Worm (Caenorhabditis elegans) whole organism, L3 larva: Measurements from ENCODE around the gene syx-2.

ENCODE experiments used
- R02D3.7 ChIP-seq: fragments of 150-350 bp; optimal IDR thresholded peaks from 2 replicates; lab custom pipeline; 2014; ENCODE audit warnings: missing biosample characterization, missing genetic modification characterization
- ZK546.5 ChIP-seq: sonication (generic microtip); optimal IDR thresholded peaks from 2 replicates; lab custom pipeline; 2017; ENCODE audit warnings: missing biosample characterization, missing genetic modification characterization
- ceh-28 ChIP-seq: fragments of 150-350 bp; optimal IDR thresholded peaks from 2 replicates; lab custom pipeline; 2014; ENCODE audit warnings: missing biosample characterization, missing genetic modification reagents, missing genetic modification characterization
- ceh-82 ChIP-seq: fragments of 150-350 bp; optimal IDR thresholded peaks from 2 replicates; lab custom pipeline; 2014; ENCODE audit warnings: missing biosample characterization, missing genetic modification characterization
- daf-12 ChIP-seq: fragments of 150-350 bp; optimal IDR thresholded peaks from 2 replicates; lab custom pipeline; 2014; ENCODE audit warnings: missing biosample characterization, missing genetic modification reagents, missing genetic modification characterization
- egl-27 ChIP-seq: sonication (generic microtip); optimal IDR thresholded peaks from 4 replicates; lab custom pipeline; 2017; ENCODE audit warnings: missing biosample characterization, missing genetic modification reagents, missing genetic modification characterization
- egl-5 ChIP-seq: fragments of 150-350 bp; optimal IDR thresholded peaks from 2 replicates; lab custom pipeline; 2017; ENCODE audit warnings: missing biosample characterization, missing genetic modification reagents, missing genetic modification characterization, inconsistent platforms
- elt-2 ChIP-seq: sonication (generic microtip); optimal IDR thresholded peaks from 2 replicates; lab custom pipeline; 2016; ENCODE audit warnings: missing genetic modification reagents, mild to moderate bottlenecking, missing genetic modification characterization, missing compliant biosample characterization
- elt-3 ChIP-seq, 3 experiments: fragments of 150-350 bp in 1 of 3; sonication (generic microtip) in 2 of 3; optimal IDR thresholded peaks; 2 replicates in 2 of 3; 4 replicates in 1 of 3; lab custom pipeline; 2014 to 2017; ENCODE audit warnings: missing biosample characterization in 3 of 3, missing genetic modification characterization in 3 of 3
- eor-1 ChIP-seq, 2 experiments: fragments of 150-350 bp; optimal IDR thresholded peaks; 2 replicates each; lab custom pipeline; 2014 to 2018; ENCODE audit warnings: missing biosample characterization in 2 of 2, missing genetic modification characterization in 2 of 2
- fkh-10 ChIP-seq: sonication (generic microtip); optimal IDR thresholded peaks from 2 replicates; lab custom pipeline; 2017; ENCODE audit warnings: missing biosample characterization, missing genetic modification reagents, missing genetic modification characterization
- hmg-11 ChIP-seq: sonication (generic microtip); optimal IDR thresholded peaks from 2 replicates; lab custom pipeline; 2016; ENCODE audit warnings: missing genetic modification characterization, missing compliant biosample characterization
- jun-1 ChIP-seq: fragments of 150-350 bp; optimal IDR thresholded peaks from 2 replicates; lab custom pipeline; 2014; ENCODE audit warnings: missing biosample characterization, missing genetic modification reagents, missing genetic modification characterization
- lin-15B ChIP-seq: fragments of 150-350 bp; optimal IDR thresholded peaks from 2 replicates; lab custom pipeline; 2014; ENCODE audit warnings: missing biosample characterization, missing genetic modification characterization
- lsy-12 ChIP-seq: sonication (generic microtip); optimal IDR thresholded peaks from 2 replicates; lab custom pipeline; 2016; ENCODE audit warnings: mild to moderate bottlenecking, missing genetic modification characterization, missing compliant biosample characterization
- mdl-1 ChIP-seq: fragments of 150-350 bp; optimal IDR thresholded peaks from 2 replicates; lab custom pipeline; 2014; ENCODE audit warnings: missing biosample characterization, missing genetic modification characterization
- mml-1 ChIP-seq: fragments of 150-350 bp; sonication (generic microtip); optimal IDR thresholded peaks from 3 replicates; lab custom pipeline; 2014; ENCODE audit warnings: missing biosample characterization, missing genetic modification characterization
- nfya-1 ChIP-seq: sonication (generic microtip); optimal IDR thresholded peaks from 2 replicates; lab custom pipeline; 2017; ENCODE audit warnings: missing genetic modification characterization, mild to moderate bottlenecking, missing compliant biosample characterization, antibody characterized with exemption, moderate library complexity; ENCODE audit not compliant: insufficient read depth
- nhr-11 ChIP-seq: fragments of 150-350 bp; optimal IDR thresholded peaks from 2 replicates; lab custom pipeline; 2014; ENCODE audit warnings: missing biosample characterization, missing genetic modification characterization
- nhr-12 ChIP-seq: fragments of 150-350 bp; optimal IDR thresholded peaks from 2 replicates; lab custom pipeline; 2014; ENCODE audit warnings: missing biosample characterization, missing genetic modification characterization
- nhr-23 ChIP-seq: fragments of 150-350 bp; optimal IDR thresholded peaks from 2 replicates; lab custom pipeline; 2014; ENCODE audit warnings: missing biosample characterization, missing genetic modification reagents, missing genetic modification characterization
- nhr-237 ChIP-seq: fragments of 150-350 bp; optimal IDR thresholded peaks from 2 replicates; lab custom pipeline; 2014; ENCODE audit warnings: missing biosample characterization, missing genetic modification characterization
- nhr-25 ChIP-seq: sonication (generic microtip); optimal IDR thresholded peaks from 2 replicates; lab custom pipeline; 2017; ENCODE audit warnings: missing biosample characterization, missing genetic modification characterization
- nhr-28 ChIP-seq: fragments of 150-350 bp; optimal IDR thresholded peaks from 2 replicates; lab custom pipeline; 2014; ENCODE audit warnings: missing biosample characterization, missing genetic modification characterization
- nhr-43 ChIP-seq: sonication (generic microtip); optimal IDR thresholded peaks from 2 replicates; lab custom pipeline; 2016; ENCODE audit warnings: mild to moderate bottlenecking, missing genetic modification characterization, missing compliant biosample characterization; ENCODE audit not compliant: poor library complexity, severe bottlenecking
- nhr-67 ChIP-seq: fragments of 150-350 bp; optimal IDR thresholded peaks from 2 replicates; lab custom pipeline; 2014; ENCODE audit warnings: missing biosample characterization, missing genetic modification characterization
- nhr-76 ChIP-seq: fragments of 150-350 bp; sonication (generic microtip); optimal IDR thresholded peaks from 5 replicates; lab custom pipeline; 2014; ENCODE audit warnings: missing biosample characterization, missing genetic modification characterization
- nhr-77 ChIP-seq: fragments of 150-350 bp; optimal IDR thresholded peaks from 2 replicates; lab custom pipeline; 2014; ENCODE audit warnings: missing biosample characterization, missing genetic modification characterization
- pha-4 ChIP-seq: fragments of 150-350 bp; optimal IDR thresholded peaks from 2 replicates; lab custom pipeline; 2014; ENCODE audit warnings: missing biosample characterization, missing genetic modification reagents, missing genetic modification characterization
- pqm-1 ChIP-seq: fragments of 150-350 bp; optimal IDR thresholded peaks from 2 replicates; lab custom pipeline; 2017; ENCODE audit warnings: missing biosample characterization, missing genetic modification characterization, inconsistent platforms
- sea-2 ChIP-seq: fragments of 150-350 bp; sonication (generic microtip); optimal IDR thresholded peaks from 4 replicates; lab custom pipeline; 2014; ENCODE audit warnings: missing biosample characterization, missing genetic modification reagents, missing genetic modification characterization
- skn-1 ChIP-seq: fragments of 150-350 bp; optimal IDR thresholded peaks from 2 replicates; lab custom pipeline; 2014; ENCODE audit warnings: missing biosample characterization, missing genetic modification characterization
- snpc-4 ChIP-seq: fragments of 150-350 bp; optimal IDR thresholded peaks from 2 replicates; lab custom pipeline; 2014; ENCODE audit warnings: missing biosample characterization, missing genetic modification characterization
- tbx-2 ChIP-seq: sonication (generic microtip); optimal IDR thresholded peaks from 2 replicates; lab custom pipeline; 2016; ENCODE audit warnings: mild to moderate bottlenecking, missing genetic modification characterization, missing compliant biosample characterization
- unc-62 ChIP-seq: fragments of 150-350 bp; sonication (generic microtip); optimal IDR thresholded peaks from 4 replicates; lab custom pipeline; 2014; ENCODE audit warnings: missing biosample characterization, missing genetic modification reagents, missing genetic modification characterization
- ztf-11 ChIP-seq: fragments of 150-350 bp; optimal IDR thresholded peaks from 2 replicates; lab custom pipeline; 2014; ENCODE audit warnings: missing biosample characterization, missing genetic modification characterization

Gene syx-2

ce11 chrX:13950620-13951152 is 9.3 kb upstream of the syx-2 start:
- no peak for TF ChIP-seq lin-15B
- no peak for TF ChIP-seq ceh-82 (tag; lab: Kevin White, UChicago)
- peak; percentile 39 for TF ChIP-seq elt-2 (tag; lab: Kevin White, UChicago)
- peak; percentile 26 for TF ChIP-seq pqm-1 (tag; lab: Kevin White, UChicago)
- TF ChIP-seq fkh-10: no peak
- no peak for TF ChIP-seq egl-27 (tag; lab: Kevin White, UChicago)
- TF ChIP-seq lsy-12 (tag; lab: Kevin White, UChicago): peak; percentile 34
- no peak for TF ChIP-seq ztf-11 (tag; lab: Kevin White, UChicago)
- TF ChIP-seq nfya-1 (tag; lab: Kevin White, UChicago): peak; percentile 44
- TF ChIP-seq pha-4 (tag; lab: Kevin White, UChicago): peak; percentile 71
- peak; percentile 64 for TF ChIP-seq nhr-43
- TF ChIP-seq nhr-25: peak; percentile 91
- no peak for TF ChIP-seq nhr-77 (tag; lab: Kevin White, UChicago)
- peak; percentile 81 for TF ChIP-seq nhr-23 (tag; lab: Kevin White, UChicago)
- TF ChIP-seq nhr-67: no peak
- TF ChIP-seq nhr-237 (tag; lab: Kevin White, UChicago): no peak
- no peak for TF ChIP-seq nhr-76 (tag; lab: Kevin White, UChicago)
- TF ChIP-seq jun-1 (tag; lab: Kevin White, UChicago): peak; percentile 18
- peak; percentile 67 for TF ChIP-seq ceh-28
- TF ChIP-seq sea-2 (GFP tag; lab: Kevin White, UChicago): no peak
- peak; percentile 22 for TF ChIP-seq tbx-2
- no peak for TF ChIP-seq eor-1 (tag; optimal IDR thresholded peaks at IDR 0.05; lab: Kevin White, UChicago)
- peak; percentile 5 for TF ChIP-seq snpc-4 (tag; lab: Kevin White, UChicago)
- TF ChIP-seq R02D3.7: no peak
- peak; percentile 59 for TF ChIP-seq hmg-11 (tag; lab: Kevin White, UChicago)
- no peak for TF ChIP-seq skn-1

DNA sequence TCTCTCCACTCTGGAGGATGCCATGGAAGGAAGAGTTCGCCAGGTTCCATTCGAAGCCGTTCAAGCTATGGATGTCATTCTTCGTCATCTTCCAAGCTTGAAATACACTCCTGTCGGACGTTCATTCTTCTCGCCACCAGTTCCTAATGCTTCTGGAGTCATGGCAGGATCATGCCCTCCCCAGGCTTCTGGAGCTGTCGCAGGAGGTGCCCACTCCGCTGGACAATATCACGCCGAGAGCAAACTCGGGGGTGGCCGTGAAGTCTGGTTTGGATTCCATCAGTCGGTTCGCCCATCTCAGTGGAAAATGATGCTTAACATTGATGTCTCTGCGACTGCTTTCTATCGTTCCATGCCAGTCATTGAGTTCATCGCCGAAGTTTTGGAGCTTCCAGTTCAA is 7.6 kb upstream of the syx-2 start:
- TF ChIP-seq jun-1 (tag; lab: Kevin White, UChicago) (no peak), tbx-2 (no peak), ztf-11 (tag; lab: Kevin White, UChicago) (no peak), nfya-1 (tag; lab: Kevin White, UChicago) (no peak), nhr-237 (tag; lab: Kevin White, UChicago) (no peak), nhr-25 (no peak), sea-2 (GFP tag; lab: Kevin White, UChicago) (no peak), lin-15B (no peak), elt-3 (tag; optimal IDR thresholded peaks at IDR 0.05; lab: Kevin White, UChicago) (no peak), eor-1 (tag; optimal IDR thresholded peaks at IDR 0.05; lab: Kevin White, UChicago) (no peak), pha-4 (tag; lab: Kevin White, UChicago) (no peak)
- TF ChIP-seq, all 47 proteins: peak for 0

ce11 chrX:13958451-13958850 is 1.5 kb upstream of the syx-2 start:
- TF ChIP-seq ZK546.5 (tag; lab: Kevin White, UChicago) (no peak), pha-4 (tag; lab: Kevin White, UChicago) (peak; percentile 90)

DNA sequence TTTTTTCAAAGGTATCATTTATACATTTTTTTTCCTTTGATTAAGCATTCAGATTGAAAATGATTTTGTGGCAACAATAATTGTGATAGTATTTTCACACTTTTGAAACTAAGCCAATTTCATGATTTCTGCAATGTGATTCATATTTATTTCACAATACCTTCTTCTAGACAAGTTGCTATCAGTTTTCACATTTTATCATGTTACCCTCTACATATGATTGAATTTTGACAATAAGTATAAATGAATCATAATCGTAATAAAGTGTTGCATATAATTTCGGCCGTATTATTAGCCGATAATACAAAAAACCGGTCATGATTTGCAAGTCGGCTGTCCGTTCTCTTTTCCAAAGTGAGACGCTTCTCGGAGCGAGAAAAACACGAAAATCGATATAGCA is 566 bp upstream of the syx-2 start:
- TF ChIP-seq elt-2 (tag; lab: Kevin White, UChicago) (peak; percentile 44), pqm-1 (tag; lab: Kevin White, UChicago) (peak; percentile 54), nhr-11 (tag; lab: Kevin White, UChicago) (no peak)

- TF ChIP-seq daf-12 (no peak), unc-62 (GFP tag; lab: Kevin White, UChicago) (no peak), elt-2 (tag; lab: Kevin White, UChicago) (no peak), nhr-12 (no peak), mdl-1 (tag; lab: Kevin White, UChicago) (no peak), nhr-23 (tag; lab: Kevin White, UChicago) (no peak), nhr-28 (tag; lab: Kevin White, UChicago) (no peak), egl-5 (tag; lab: Kevin White, UChicago) (no peak), eor-1 (tag; optimal IDR thresholded peaks at IDR 0.05; lab: Kevin White, UChicago) (no peak), mml-1 (tag; lab: Kevin White, UChicago) (no peak)
Measured at ce11 chrX:13963203-13963602, 3.3 kb downstream of the syx-2 start, which contains the start of gene F48F7.3. Gene F48F7.3, plus strand, starts transcription at chrX:13963503.
